Fruit fly (Drosophila melanogaster): ENCODE results near the gene Mcm2.
A peak's percentile ranks its signal among the peaks of the same experiment; 100 is the strongest.

Mcm2 gene

dm6 chr3R:8233370-8233773 is 31.4 kb upstream of the Mcm2 start, which contains the start of gene PolI (continued):
- peak; percentile 3 for TF ChIP-seq CG13123 (GFP tag; optimal IDR thresholded peaks at IDR 0.05)
- peak; percentile 28; the same call in 1 of the 2 replicates for TF ChIP-seq sna (GFP tag; IDR thresholded peaks at IDR 0.05; ENCODE audit: partially characterized antibody)
- peak; percentile 45; the same call in 1 of the 2 replicates for TF ChIP-seq unc-4 (GFP tag; IDR thresholded peaks at IDR 0.05; ENCODE audit: partially characterized antibody)
- TF ChIP-seq CG6689 (GFP tag; IDR thresholded peaks at IDR 0.05): no peak
- peak; percentile 6 for TF ChIP-seq CG4328 (GFP tag; optimal IDR thresholded peaks at IDR 0.05)
- peak in 1 of 2 experiments; percentile 65 for TF ChIP-seq insv (GFP tag; optimal IDR thresholded peaks at IDR 0.05)
- TF ChIP-seq CG3838 (GFP tag; optimal IDR thresholded peaks at IDR 0.05): peak; percentile 6
- peak; percentile 23 for TF ChIP-seq CG31365 (tag; optimal IDR thresholded peaks at IDR 0.05)
- TF ChIP-seq CG1529 (GFP tag; optimal IDR thresholded peaks at IDR 0.05): no peak
- TF ChIP-seq prd (optimal IDR thresholded peaks at IDR 0.05): no peak
- TF ChIP-seq prd (GFP tag; IDR thresholded peaks at IDR 0.05): no peak
- TF ChIP-seq CG10147 (GFP tag; optimal IDR thresholded peaks at IDR 0.05): peak; percentile 30
- TF ChIP-seq CG17328 (GFP tag; IDR thresholded peaks at IDR 0.05): no peak
- TF ChIP-seq CG6791 (GFP tag; IDR thresholded peaks at IDR 0.05; ENCODE audit: partially characterized antibody): no peak
- TF ChIP-seq CG2120 (GFP tag; optimal IDR thresholded peaks at IDR 0.05): peak; percentile 58
- peak; percentile 62 for TF ChIP-seq CG9932 (GFP tag; IDR thresholded peaks at IDR 0.05)
- TF ChIP-seq CG4617 (GFP tag; optimal IDR thresholded peaks at IDR 0.05; ENCODE audit: borderline replicate concordance): peak; percentile 91
- TF ChIP-seq oc (tag; optimal IDR thresholded peaks at IDR 0.05): peak; percentile 7
- TF ChIP-seq Scr (GFP tag; IDR thresholded peaks at IDR 0.05; ENCODE audit: partially characterized antibody): peak; percentile 49
- TF ChIP-seq run (tag; optimal IDR thresholded peaks at IDR 0.05): peak; percentile 19
- TF ChIP-seq Sry-δ (GFP tag; optimal IDR thresholded peaks at IDR 0.05): peak; percentile 93
- TF ChIP-seq lbe (GFP tag; optimal IDR thresholded peaks at IDR 0.05): peak; percentile 21
- peak; percentile 5 for TF ChIP-seq CG18476 (GFP tag; optimal IDR thresholded peaks at IDR 0.05)
- TF ChIP-seq odd (GFP tag; optimal IDR thresholded peaks at IDR 0.05): no peak
- TF ChIP-seq CG2712 (tag; optimal IDR thresholded peaks at IDR 0.05): peak; percentile 28
- TF ChIP-seq ems (GFP tag; optimal IDR thresholded peaks at IDR 0.05): peak; percentile 2
- peak; percentile 35 for TF ChIP-seq CG15696 (tag; optimal IDR thresholded peaks at IDR 0.05)
- TF ChIP-seq Eip74EF (GFP tag; optimal IDR thresholded peaks at IDR 0.05): peak in 1 of 2 experiments; percentile 7
- peak in 1 of 2 experiments; percentile 14 for TF ChIP-seq Pdp1 (GFP tag; optimal IDR thresholded peaks at IDR 0.05)
- TF ChIP-seq shn (GFP tag; optimal IDR thresholded peaks at IDR 0.05): no peak
- peak; percentile 36 for TF ChIP-seq zen (tag; optimal IDR thresholded peaks at IDR 0.05)
- TF ChIP-seq C15 (GFP tag; IDR thresholded peaks at IDR 0.05): no peak
- no peak for TF ChIP-seq CG11723 (GFP tag; optimal IDR thresholded peaks at IDR 0.05)
- TF ChIP-seq zfh2 (GFP tag; optimal IDR thresholded peaks at IDR 0.05): peak; percentile 54
- peak; percentile 2 for TF ChIP-seq CG8924 (tag; optimal IDR thresholded peaks at IDR 0.05)
- peak; percentile 51; the same call in 1 of the 2 replicates for TF ChIP-seq MBD-R2 (GFP tag; IDR thresholded peaks at IDR 0.05)
- peak; percentile 76 for TF ChIP-seq CG33213 (GFP tag; optimal IDR thresholded peaks at IDR 0.05)
- TF ChIP-seq CG17385 (GFP tag; optimal IDR thresholded peaks at IDR 0.05): no peak
- TF ChIP-seq pita (GFP tag; optimal IDR thresholded peaks at IDR 0.05): peak; percentile 46
- no peak for TF ChIP-seq CG10366 (GFP tag; IDR thresholded peaks at IDR 0.05)
- no peak for TF ChIP-seq Ssrp (tag; optimal IDR thresholded peaks at IDR 0.05)
- TF ChIP-seq CG13287 (GFP tag; IDR thresholded peaks at IDR 0.05; ENCODE audit: partially characterized antibody): peak; percentile 64
- no peak for TF ChIP-seq Atf-2 (GFP tag; optimal IDR thresholded peaks at IDR 0.05)
- TF ChIP-seq cas (GFP tag; IDR thresholded peaks at IDR 0.05): no peak
- peak; percentile 25 for TF ChIP-seq p53 (GFP tag; optimal IDR thresholded peaks at IDR 0.05)
- TF ChIP-seq maf-S (GFP tag; optimal IDR thresholded peaks at IDR 0.05): peak; percentile 36
- peak; percentile 93 for TF ChIP-seq pzg (GFP tag; optimal IDR thresholded peaks at IDR 0.05)
- no peak for TF ChIP-seq da (GFP tag; optimal IDR thresholded peaks at IDR 0.05)
- 0 out of 3 replicates have a peak, but pooled peaks have one; percentile 36 for TF ChIP-seq CG16813 (GFP tag; IDR thresholded peaks at IDR 0.05; ENCODE audit: partially characterized antibody)
- peak; percentile 70 for TF ChIP-seq sens (GFP tag)

Data from whole organism, embryonic.